Worm (Caenorhabditis elegans) whole organism, young adult: ENCODE results near the gene memo-1.

Experiments used
- B0035.1 ChIP-seq: sonication (generic microtip); optimal IDR thresholded peaks from 2 replicates; lab custom pipeline; 2016; ENCODE audit warnings: missing genetic modification characterization, mild to moderate bottlenecking, missing compliant biosample characterization, missing genotype, missing genetic modification reagents
- C17E4.6 ChIP-seq: fragments of 200-800 bp; sonication (Bioruptor generic); IDR thresholded peaks from 2 replicates; pipeline ENCODE4 v1.3.6; 2022; ENCODE audit warnings: missing genetic modification reagents, missing genetic modification characterization, missing compliant biosample characterization
- D2030.7 ChIP-seq: fragments of 200-800 bp; sonication (Bioruptor generic); IDR thresholded peaks from 2 replicates; pipeline ENCODE4 v1.3.6; 2022; ENCODE audit warnings: missing genetic modification reagents, missing genetic modification characterization, missing compliant biosample characterization
- F33H1.4 ChIP-seq: fragments of 200-800 bp; sonication (Bioruptor generic); IDR thresholded peaks from 2 replicates; pipeline ENCODE4 v1.3.6; 2022; ENCODE audit warnings: missing genetic modification reagents, missing genetic modification characterization, missing compliant biosample characterization
- F57C9.4 ChIP-seq: sonication (generic microtip); optimal IDR thresholded peaks from 2 replicates; lab custom pipeline; 2017; ENCODE audit warnings: mild to moderate bottlenecking, missing genetic modification characterization, missing compliant biosample characterization
- K12H6.12 ChIP-seq: fragments of 200-800 bp; sonication (Bioruptor generic); optimal IDR thresholded peaks from 2 replicates; lab custom pipeline; 2018; ENCODE audit warnings: mild to moderate bottlenecking, missing genetic modification characterization, missing compliant biosample characterization
- Y56A3A.18 ChIP-seq: fragments of 200-800 bp; sonication (Bioruptor generic); IDR thresholded peaks from 2 replicates; pipeline ENCODE4 v1.3.6; 2022; ENCODE audit warnings: missing genetic modification reagents, missing genetic modification characterization, missing compliant biosample characterization
- ZK185.1 ChIP-seq: sonication (generic microtip); optimal IDR thresholded peaks from 2 replicates; lab custom pipeline; 2016; ENCODE audit warnings: mild to moderate bottlenecking, missing genetic modification characterization, missing compliant biosample characterization; ENCODE audit not compliant: poor library complexity, severe bottlenecking
- atf-7 ChIP-seq: sonication (generic microtip); optimal IDR thresholded peaks from 2 replicates; lab custom pipeline; 2017; ENCODE audit warnings: mild to moderate bottlenecking, missing genetic modification characterization, missing compliant biosample characterization
- attf-3 ChIP-seq: fragments of 200-800 bp; sonication (Bioruptor generic); conservative IDR thresholded peaks from 2 replicates; pipeline ENCODE4 v1.3.6; 2022; ENCODE audit warnings: missing genetic modification reagents, missing genetic modification characterization, missing compliant biosample characterization
- attf-5 ChIP-seq: fragments of 200-800 bp; sonication (Bioruptor generic); optimal IDR thresholded peaks from 2 replicates; lab custom pipeline; 2018; ENCODE audit warnings: mild to moderate bottlenecking, missing genetic modification characterization, missing compliant biosample characterization
- bed-1 ChIP-seq: fragments of 200-800 bp; sonication (Bioruptor generic); IDR thresholded peaks from 2 replicates; pipeline ENCODE4 v1.3.6; 2022; ENCODE audit warnings: missing genetic modification reagents, missing genetic modification characterization, missing compliant biosample characterization
- cebp-2 ChIP-seq: fragments of 200-800 bp; sonication (Bioruptor generic); IDR thresholded peaks from 2 replicates; pipeline ENCODE4 v1.3.6; 2022; ENCODE audit warnings: missing genetic modification characterization, missing compliant biosample characterization
- die-1 ChIP-seq: sonication (generic microtip); optimal IDR thresholded peaks from 2 replicates; lab custom pipeline; 2016; ENCODE audit warnings: missing genotype, mild to moderate bottlenecking, missing genetic modification characterization, missing compliant biosample characterization
- egl-44 ChIP-seq: fragments of 200-800 bp; sonication (Bioruptor generic); IDR thresholded peaks from 2 replicates; pipeline ENCODE4 v1.3.6; 2022; ENCODE audit warnings: missing genetic modification reagents, missing genetic modification characterization, missing compliant biosample characterization
- ekl-4 ChIP-seq: fragments of 200-800 bp; sonication (Bioruptor generic); IDR thresholded peaks from 2 replicates; pipeline ENCODE4 v1.3.6; 2022; ENCODE audit warnings: missing genetic modification reagents, missing genetic modification characterization, missing compliant biosample characterization
- hsf-1 ChIP-seq: fragments of 200-800 bp; sonication (Bioruptor generic); IDR thresholded peaks from 2 replicates; pipeline ENCODE4 v1.3.6; 2022; ENCODE audit warnings: missing genetic modification reagents, missing genetic modification characterization, missing compliant biosample characterization
- let-607 ChIP-seq, 2 experiments: fragments of 200-800 bp in 1 of 2; sonication (Bioruptor generic) in 1 of 2; sonication (generic microtip) in 1 of 2; optimal IDR thresholded peaks; 2 replicates each; lab custom pipeline; 2016 to 2018; ENCODE audit warnings: mild to moderate bottlenecking in 2 of 2, missing compliant biosample characterization in 2 of 2, missing genetic modification characterization in 2 of 2, moderate library complexity in 2 of 2, missing genotype in 1 of 2
- lin-26 ChIP-seq: fragments of 200-800 bp; sonication (Bioruptor generic); IDR thresholded peaks from 2 replicates; pipeline ENCODE4 v1.3.6; 2022; ENCODE audit warnings: missing genetic modification reagents, missing genetic modification characterization, missing compliant biosample characterization
- lin-54 ChIP-seq: fragments of 200-800 bp; sonication (Bioruptor generic); optimal IDR thresholded peaks from 2 replicates; lab custom pipeline; 2018; ENCODE audit warnings: mild to moderate bottlenecking, missing genetic modification characterization, missing compliant biosample characterization
- lsy-27 ChIP-seq: sonication (generic microtip); optimal IDR thresholded peaks from 2 replicates; lab custom pipeline; 2017; ENCODE audit warnings: missing genetic modification characterization, mild to moderate bottlenecking, missing compliant biosample characterization, antibody characterized with exemption, missing genotype, borderline replicate concordance; ENCODE audit not compliant: insufficient read depth
- madf-10 ChIP-seq: sonication (generic microtip); optimal IDR thresholded peaks from 2 replicates; lab custom pipeline; 2016; ENCODE audit warnings: mild to moderate bottlenecking, missing genetic modification characterization, missing compliant biosample characterization
- mxl-1 ChIP-seq: sonication (generic microtip); optimal IDR thresholded peaks from 2 replicates; lab custom pipeline; 2016; ENCODE audit warnings: missing genetic modification characterization, missing compliant biosample characterization
- nfya-2 ChIP-seq: fragments of 200-800 bp; sonication (Bioruptor generic); IDR thresholded peaks from 2 replicates; pipeline ENCODE4 v1.3.6; 2022; ENCODE audit warnings: missing genetic modification reagents, missing genetic modification characterization, missing compliant biosample characterization
- nfyb-1 ChIP-seq: fragments of 200-800 bp; sonication (Bioruptor generic); IDR thresholded peaks from 2 replicates; pipeline ENCODE4 v1.3.6; 2022; ENCODE audit warnings: missing genetic modification reagents, missing genetic modification characterization, missing compliant biosample characterization
- nhr-27 ChIP-seq: fragments of 200-800 bp; sonication (Bioruptor generic); optimal IDR thresholded peaks from 2 replicates; lab custom pipeline; 2018; ENCODE audit warnings: mild to moderate bottlenecking, missing genetic modification characterization, moderate library complexity, missing compliant biosample characterization
- rcor-1 ChIP-seq: fragments of 200-800 bp; sonication (Bioruptor generic); IDR thresholded peaks from 2 replicates; pipeline ENCODE4 v1.3.6; 2022; ENCODE audit warnings: missing genetic modification reagents, missing genetic modification characterization, missing compliant biosample characterization
- repo-1 ChIP-seq: sonication (generic microtip); optimal IDR thresholded peaks from 2 replicates; lab custom pipeline; 2017; ENCODE audit warnings: mild to moderate bottlenecking, missing genetic modification characterization, missing compliant biosample characterization
- sdz-38 ChIP-seq: sonication (generic microtip); optimal IDR thresholded peaks from 2 replicates; lab custom pipeline; 2016; ENCODE audit warnings: missing genotype, missing genetic modification characterization, missing compliant biosample characterization
- sea-2 ChIP-seq: fragments of 200-800 bp; sonication (Bioruptor generic); IDR thresholded peaks from 2 replicates; pipeline ENCODE4 v1.3.6; 2022; ENCODE audit warnings: missing genetic modification characterization, missing compliant biosample characterization
- snpc-1.1 ChIP-seq: sonication (generic microtip); optimal IDR thresholded peaks from 2 replicates; lab custom pipeline; 2017; ENCODE audit warnings: missing genetic modification characterization, mild to moderate bottlenecking, missing compliant biosample characterization, antibody characterized with exemption, moderate library complexity, missing genotype, missing genetic modification reagents; ENCODE audit not compliant: insufficient read depth
- somi-1 ChIP-seq: fragments of 200-800 bp; sonication (Bioruptor generic); optimal IDR thresholded peaks from 2 replicates; lab custom pipeline; 2018; ENCODE audit warnings: mild to moderate bottlenecking, missing genetic modification characterization, missing compliant biosample characterization
- tlf-1 ChIP-seq: fragments of 200-800 bp; sonication (Bioruptor generic); optimal IDR thresholded peaks from 2 replicates; lab custom pipeline; 2018; ENCODE audit warnings: mild to moderate bottlenecking, missing genetic modification characterization, missing compliant biosample characterization
- xnd-1 ChIP-seq: sonication (generic microtip); optimal IDR thresholded peaks from 2 replicates; lab custom pipeline; 2016; ENCODE audit warnings: missing genotype, missing genetic modification reagents, missing genetic modification characterization, missing compliant biosample characterization
- zim-3 ChIP-seq: sonication (generic microtip); optimal IDR thresholded peaks from 2 replicates; lab custom pipeline; 2017; ENCODE audit warnings: mild to moderate bottlenecking, missing genetic modification characterization, moderate library complexity, missing compliant biosample characterization
- ztf-18 ChIP-seq: sonication (generic microtip); optimal IDR thresholded peaks from 2 replicates; lab custom pipeline; 2016; ENCODE audit warnings: missing genotype, mild to moderate bottlenecking, missing genetic modification characterization, missing compliant biosample characterization
- ztf-25 ChIP-seq: fragments of 200-800 bp; sonication (Bioruptor generic); IDR thresholded peaks from 2 replicates; pipeline ENCODE4 v1.3.6; 2022; ENCODE audit warnings: missing genetic modification reagents, missing genetic modification characterization, missing compliant biosample characterization
- ztf-28 ChIP-seq: fragments of 200-800 bp; sonication (Bioruptor generic); IDR thresholded peaks from 2 replicates; pipeline ENCODE4 v1.3.6; 2022; ENCODE audit warnings: missing genetic modification reagents, missing genetic modification characterization, missing compliant biosample characterization
- ztf-3 ChIP-seq: fragments of 200-800 bp; sonication (Bioruptor generic); optimal IDR thresholded peaks from 2 replicates; lab custom pipeline; 2018; ENCODE audit warnings: mild to moderate bottlenecking, missing genetic modification characterization, missing compliant biosample characterization
- ztf-6 ChIP-seq: fragments of 200-800 bp; sonication (Bioruptor generic); IDR thresholded peaks from 2 replicates; pipeline ENCODE4 v1.3.6; 2022; ENCODE audit warnings: missing genetic modification reagents, missing genetic modification characterization, missing compliant biosample characterization

memo-1 gene

ce11 chrV:7825836-7826235 lies 21.1 kb downstream of the memo-1 start:
- no peak for TF ChIP-seq lin-54 (GFP tag; lab: Kevin White, UChicago)
- TF ChIP-seq nhr-27 (tag; lab: Kevin White, UChicago): no peak
- no peak for TF ChIP-seq repo-1
- TF ChIP-seq mxl-1 (tag; lab: Kevin White, UChicago): no peak
- no peak for TF ChIP-seq C17E4.6 (GFP tag; lab: Robert Waterston, UW)
- no peak for TF ChIP-seq atf-7 (tag; lab: Kevin White, UChicago)
- TF ChIP-seq nfyb-1 (GFP tag; lab: Robert Waterston, UW): no peak
- no peak for TF ChIP-seq F33H1.4 (GFP tag; lab: Robert Waterston, UW)
- TF ChIP-seq ekl-4 (GFP tag; lab: Robert Waterston, UW): no peak
- no peak for TF ChIP-seq snpc-1.1 (tag; lab: Kevin White, UChicago)
- TF ChIP-seq cebp-2 (GFP tag; lab: Robert Waterston, UW): no peak
- TF ChIP-seq sdz-38 (tag; lab: Kevin White, UChicago): no peak
- TF ChIP-seq F57C9.4 (tag; lab: Kevin White, UChicago): no peak
- TF ChIP-seq bed-1 (GFP tag; lab: Robert Waterston, UW): no peak
- TF ChIP-seq attf-3 (GFP tag; lab: Robert Waterston, UW): no peak

- TF ChIP-seq lsy-27 (no peak), nfya-2 (GFP tag; lab: Robert Waterston, UW) (no peak), ztf-28 (GFP tag; lab: Robert Waterston, UW) (no peak), K12H6.12 (tag; lab: Kevin White, UChicago) (no peak), ztf-25 (GFP tag; lab: Robert Waterston, UW) (no peak), attf-5 (GFP tag; lab: Kevin White, UChicago) (no peak), Y56A3A.18 (GFP tag; lab: Robert Waterston, UW) (no peak), cebp-2 (GFP tag; lab: Robert Waterston, UW) (no peak)
- TF ChIP-seq, all 124 proteins: peak for 0
Measured at ce11 chrV:7824138-7824537, 22.8 kb downstream of the memo-1 start.

- no peak for TF ChIP-seq B0035.1 (tag; lab: Kevin White, UChicago)
- TF ChIP-seq let-607 (tag; optimal IDR thresholded peaks at IDR 0.05; lab: Kevin White, UChicago): no peak
- TF ChIP-seq lin-26 (GFP tag; lab: Robert Waterston, UW): no peak
- no peak for TF ChIP-seq die-1 (tag; lab: Kevin White, UChicago)
- TF ChIP-seq zim-3 (tag; lab: Kevin White, UChicago): no peak
- TF ChIP-seq ztf-18 (tag; lab: Kevin White, UChicago): no peak
- TF ChIP-seq egl-44 (GFP tag; lab: Robert Waterston, UW): no peak
- no peak for TF ChIP-seq ztf-3 (GFP tag; lab: Kevin White, UChicago)
- TF ChIP-seq ztf-6 (GFP tag; lab: Robert Waterston, UW): no peak
- TF ChIP-seq sea-2 (GFP tag; lab: Robert Waterston, UW): no peak
- no peak for TF ChIP-seq rcor-1 (GFP tag; lab: Robert Waterston, UW)
- TF ChIP-seq xnd-1 (tag; lab: Kevin White, UChicago): no peak
- no peak for TF ChIP-seq C17E4.6 (GFP tag; lab: Robert Waterston, UW)
- no peak for TF ChIP-seq somi-1 (GFP tag; lab: Kevin White, UChicago)
- TF ChIP-seq madf-10 (tag; lab: Kevin White, UChicago): no peak
- TF ChIP-seq ZK185.1: no peak
- TF ChIP-seq D2030.7 (GFP tag; lab: Robert Waterston, UW): no peak
- no peak for TF ChIP-seq hsf-1 (GFP tag; lab: Robert Waterston, UW)
- TF ChIP-seq tlf-1: no peak
Measured at ce11 chrV:7822655-7823054, 24.3 kb downstream of the memo-1 start.
